Fruit fly (Drosophila melanogaster): ENCODE measurements around the gene CG4239.

CG4239 gene

DNA sequence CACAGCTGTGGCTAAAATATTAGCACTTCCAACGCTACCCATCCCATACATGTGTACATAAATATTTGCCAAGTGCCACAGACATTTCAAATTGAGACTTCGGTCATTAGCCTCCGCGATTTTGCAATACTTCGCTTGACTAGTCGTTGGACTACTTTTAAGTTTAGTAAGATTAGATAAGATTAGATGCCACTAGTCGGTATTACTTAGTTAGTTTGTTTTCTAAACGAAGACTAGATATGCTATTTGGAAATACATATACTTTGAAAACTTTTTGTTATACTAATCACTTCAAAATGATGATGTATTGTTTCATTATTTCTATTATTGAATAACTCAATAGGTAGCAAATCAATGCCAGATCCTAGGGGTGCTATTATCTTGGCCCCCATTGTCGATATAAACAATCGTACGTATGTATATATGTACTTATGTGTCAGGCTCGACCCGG is 889 bp downstream of the CG4239 start (continued):
- TF ChIP-seq grau (tag; optimal IDR thresholded peaks at IDR 0.05) (peak; percentile 52), CG12299 (tag; optimal IDR thresholded peaks at IDR 0.05) (no peak), CG10147 (GFP tag; optimal IDR thresholded peaks at IDR 0.05) (peak; percentile 4), BtbVII (GFP tag; optimal IDR thresholded peaks at IDR 0.05) (peak; percentile 14), gro (GFP tag; optimal IDR thresholded peaks at IDR 0.05) (peak; percentile 45), Doc3 (GFP tag; IDR thresholded peaks at IDR 0.05; ENCODE audit: partially characterized antibody) (no peak), CG12104 (GFP tag; optimal IDR thresholded peaks at IDR 0.05) (peak; percentile 38), HLH54F (GFP tag; optimal IDR thresholded peaks at IDR 0.05) (peak; percentile 21), HHEX (GFP tag; optimal IDR thresholded peaks at IDR 0.05) (peak; percentile 32), Nf-YC (tag; optimal IDR thresholded peaks at IDR 0.05) (peak; percentile 7), CG6175 (GFP tag; IDR thresholded peaks at IDR 0.05) (no peak), Fer1 (GFP tag; optimal IDR thresholded peaks at IDR 0.05) (peak; percentile 51), h (optimal IDR thresholded peaks at IDR 0.05) (no peak), CHES-1-like (GFP tag; optimal IDR thresholded peaks at IDR 0.05) (peak; percentile 26), Hr39 (optimal IDR thresholded peaks at IDR 0.05) (no peak), CG13775 (GFP tag; optimal IDR thresholded peaks at IDR 0.05) (peak; percentile 27), NfI (GFP tag; optimal IDR thresholded peaks at IDR 0.05) (peak; percentile 35), ssp (GFP tag; IDR thresholded peaks at IDR 0.05) (0 out of 2 replicates have a peak, but pooled peaks have one; percentile 30), Dref (GFP tag; IDR thresholded peaks at IDR 0.05) (no peak), PHDP (tag; optimal IDR thresholded peaks at IDR 0.05) (peak; percentile 24), CG12744 (GFP tag; optimal IDR thresholded peaks at IDR 0.05) (peak; percentile 14), Drgx (GFP tag; IDR thresholded peaks at IDR 0.05) (peak; percentile 50; the same call in 1 of the 2 replicates), bcd (GFP tag; optimal IDR thresholded peaks at IDR 0.05) (peak; percentile 35), Bgb (GFP tag; IDR thresholded peaks at IDR 0.05; ENCODE audit: partially characterized antibody) (no peak), CG6689 (GFP tag; IDR thresholded peaks at IDR 0.05) (peak; percentile 17; the same call in 1 of the 2 replicates), kni (GFP tag; optimal IDR thresholded peaks at IDR 0.05) (no peak), lilli (GFP tag; optimal IDR thresholded peaks at IDR 0.05) (peak; percentile 50), CG11723 (GFP tag; optimal IDR thresholded peaks at IDR 0.05) (peak; percentile 7), CG17359 (tag; optimal IDR thresholded peaks at IDR 0.05) (no peak), E2f1 (GFP tag; IDR thresholded peaks at IDR 0.05) (0 out of 2 replicates have a peak, but pooled peaks have one; percentile 17), lab (GFP tag; optimal IDR thresholded peaks at IDR 0.05) (peak; percentile 74), CG15696 (tag; optimal IDR thresholded peaks at IDR 0.05) (no peak), CG16815 (GFP tag; optimal IDR thresholded peaks at IDR 0.05) (peak; percentile 35), CG7839 (tag; optimal IDR thresholded peaks at IDR 0.05) (peak; percentile 62), Eip74EF (GFP tag; optimal IDR thresholded peaks at IDR 0.05) (peak in 1 of 2 experiments; percentile 37), CG9437 (GFP tag; optimal IDR thresholded peaks at IDR 0.05) (peak; percentile 28), CG6765 (GFP tag; optimal IDR thresholded peaks at IDR 0.05) (peak; percentile 67), slbo (GFP tag; IDR thresholded peaks at IDR 0.05) (peak; percentile 47; the same call in 1 of the 2 replicates), onecut (GFP tag; IDR thresholded peaks at IDR 0.05) (0 out of 2 replicates have a peak, but pooled peaks have one; percentile 17), pum (GFP tag; optimal IDR thresholded peaks at IDR 0.05) (peak; percentile 6), prd (optimal IDR thresholded peaks at IDR 0.05) (no peak), prd (GFP tag; IDR thresholded peaks at IDR 0.05) (no peak), B-H2 (GFP tag; optimal IDR thresholded peaks at IDR 0.05) (peak; percentile 18), CG18262 (tag; optimal IDR thresholded peaks at IDR 0.05) (peak; percentile 50), ken (GFP tag; IDR thresholded peaks at IDR 0.05) (no peak), cas (GFP tag; IDR thresholded peaks at IDR 0.05) (no peak), corto (GFP tag; optimal IDR thresholded peaks at IDR 0.05) (peak; percentile 21), dmrt11E (tag; optimal IDR thresholded peaks at IDR 0.05) (no peak), tio (GFP tag; optimal IDR thresholded peaks at IDR 0.05) (peak; percentile 54), Scr (GFP tag; IDR thresholded peaks at IDR 0.05; ENCODE audit: partially characterized antibody) (no peak), CG31441 (GFP tag; IDR thresholded peaks at IDR 0.05) (peak; percentile 58; the same call in 1 of the 2 replicates)

Measured in whole organism, embryonic.